Worm (Caenorhabditis elegans) whole organism, L1 larva: ENCODE measurements around the gene tag-120.

ENCODE experiments used
- C04F5.9 ChIP-seq: sonication (generic microtip); optimal IDR thresholded peaks from 2 replicates; lab custom pipeline; 2016; ENCODE audit warnings: missing genetic modification characterization, missing compliant biosample characterization
- C16A3.4 ChIP-seq: fragments of 150-350 bp; optimal IDR thresholded peaks from 2 replicates; lab custom pipeline; 2014; ENCODE audit warnings: missing biosample characterization, missing genetic modification characterization
- F16B12.6 ChIP-seq: fragments of 150-350 bp; optimal IDR thresholded peaks from 2 replicates; lab custom pipeline; 2014; ENCODE audit warnings: missing biosample characterization, missing genetic modification characterization
- alr-1 ChIP-seq: fragments of 200-800 bp; sonication (Bioruptor generic); optimal IDR thresholded peaks from 2 replicates; lab custom pipeline; 2018; ENCODE audit warnings: borderline replicate concordance, mild to moderate bottlenecking, missing genetic modification characterization, missing compliant biosample characterization
- aly-2 ChIP-seq: fragments of 150-350 bp; optimal IDR thresholded peaks from 2 replicates; lab custom pipeline; 2014; ENCODE audit warnings: missing biosample characterization, missing genetic modification characterization
- blmp-1 ChIP-seq: fragments of 150-350 bp; optimal IDR thresholded peaks from 2 replicates; lab custom pipeline; 2014; ENCODE audit warnings: missing biosample characterization, missing genetic modification characterization
- ceh-63 ChIP-seq: fragments of 200-800 bp; sonication (Bioruptor generic); optimal IDR thresholded peaks from 2 replicates; lab custom pipeline; 2018; ENCODE audit warnings: mild to moderate bottlenecking, missing genetic modification characterization, missing compliant biosample characterization
- ceh-8 ChIP-seq: fragments of 200-800 bp; sonication (Bioruptor generic); optimal IDR thresholded peaks from 2 replicates; lab custom pipeline; 2018; ENCODE audit warnings: mild to moderate bottlenecking, missing genetic modification characterization, moderate library complexity, missing compliant biosample characterization
- ceh-82 ChIP-seq, 3 experiments: fragments of 150-350 bp in 1 of 3; sonication (generic microtip) in 2 of 3; optimal IDR thresholded peaks; 2 replicates each; lab custom pipeline; 2014 to 2017; ENCODE audit warnings: missing biosample characterization in 3 of 3, missing genetic modification characterization in 3 of 3
- ceh-90 ChIP-seq: sonication (generic microtip); optimal IDR thresholded peaks from 2 replicates; lab custom pipeline; 2016; ENCODE audit warnings: missing genetic modification characterization, missing compliant biosample characterization
- ces-1 ChIP-seq: fragments of 150-350 bp; optimal IDR thresholded peaks from 2 replicates; lab custom pipeline; 2014; ENCODE audit warnings: missing biosample characterization, missing genetic modification reagents, missing genetic modification characterization
- dpl-1 ChIP-seq, 3 experiments: fragments of 150-350 bp in 2 of 3; sonication (generic microtip) in 1 of 3; optimal IDR thresholded peaks; 2 replicates each; lab custom pipeline; 2014 to 2017; ENCODE audit warnings: missing biosample characterization in 3 of 3, missing genetic modification characterization in 3 of 3, missing genetic modification reagents in 3 of 3
- dsc-1 ChIP-seq: sonication (generic microtip); optimal IDR thresholded peaks from 2 replicates; lab custom pipeline; 2016; ENCODE audit warnings: mild to moderate bottlenecking, missing genetic modification characterization, missing compliant biosample characterization
- efl-1 ChIP-seq, 4 experiments: fragments of 150-350 bp; optimal IDR thresholded peaks in 3 of 4; peaks in 1 of 4; 1 replicate in 1 of 4; 2 replicates in 3 of 4; lab custom pipeline; 2014; ENCODE audit warnings: missing biosample characterization in 2 of 4, missing genetic modification characterization in 2 of 4, missing genetic modification reagents in 2 of 4
- egl-13 ChIP-seq: sonication (generic microtip); optimal IDR thresholded peaks from 2 replicates; lab custom pipeline; 2016; ENCODE audit warnings: missing genotype, missing genetic modification reagents, missing genetic modification characterization, missing compliant biosample characterization
- elt-2 ChIP-seq: sonication (generic microtip); optimal IDR thresholded peaks from 2 replicates; lab custom pipeline; 2016; ENCODE audit warnings: missing genetic modification characterization, mild to moderate bottlenecking, inconsistent platforms, missing compliant biosample characterization, missing genetic modification reagents
- elt-3 ChIP-seq, 6 experiments: fragments of 150-350 bp in 1 of 6; sonication (generic microtip); optimal IDR thresholded peaks; 2 replicates each; lab custom pipeline; 2017 to 2018; ENCODE audit warnings: missing biosample characterization in 6 of 6, missing genetic modification characterization in 6 of 6, inconsistent platforms in 1 of 6
- fos-1 ChIP-seq: fragments of 150-350 bp; optimal IDR thresholded peaks from 2 replicates; lab custom pipeline; 2014; ENCODE audit warnings: missing biosample characterization, missing genetic modification characterization
- grh-1 ChIP-seq: fragments of 200-800 bp; sonication (Bioruptor generic); IDR thresholded peaks from 2 replicates; pipeline ENCODE4 v1.3.6; 2022; ENCODE audit warnings: missing genetic modification reagents, missing genetic modification characterization, missing compliant biosample characterization
- hlh-17 ChIP-seq: fragments of 200-800 bp; sonication (Bioruptor generic); optimal IDR thresholded peaks from 2 replicates; lab custom pipeline; 2018; ENCODE audit warnings: missing genetic modification characterization, mild to moderate bottlenecking, missing compliant biosample characterization, moderate library complexity, borderline replicate concordance
- irx-1 ChIP-seq: sonication (generic microtip); optimal IDR thresholded peaks from 2 replicates; lab custom pipeline; 2016; ENCODE audit warnings: missing genetic modification characterization, missing compliant biosample characterization
- isw-1 ChIP-seq: fragments of 200-800 bp; sonication (Bioruptor generic); IDR thresholded peaks from 2 replicates; pipeline ENCODE4 v1.3.6; 2022; ENCODE audit warnings: missing genetic modification characterization, missing compliant biosample characterization
- jun-1 ChIP-seq: fragments of 150-350 bp; optimal IDR thresholded peaks from 2 replicates; lab custom pipeline; 2014; ENCODE audit warnings: missing biosample characterization, missing genetic modification reagents, missing genetic modification characterization
- lin-14 ChIP-seq: fragments of 200-800 bp; sonication (Bioruptor generic); optimal IDR thresholded peaks from 2 replicates; lab custom pipeline; 2018; ENCODE audit warnings: mild to moderate bottlenecking, missing genetic modification characterization, moderate library complexity, missing compliant biosample characterization
- lin-35 ChIP-seq, 2 experiments: fragments of 150-350 bp; optimal IDR thresholded peaks; 2 replicates each; lab custom pipeline; 2014; ENCODE audit warnings: missing biosample characterization in 2 of 2, missing genetic modification characterization in 2 of 2, missing genetic modification reagents in 2 of 2
- lin-39 ChIP-seq: fragments of 150-350 bp; optimal IDR thresholded peaks from 2 replicates; lab custom pipeline; 2014; ENCODE audit warnings: missing biosample characterization, missing genetic modification reagents, missing genetic modification characterization
- lsy-2 ChIP-seq, 2 experiments: fragments of 150-350 bp; optimal IDR thresholded peaks; 2 replicates each; lab custom pipeline; 2014; ENCODE audit warnings: missing biosample characterization in 2 of 2, missing genetic modification characterization in 2 of 2
- mab-9 ChIP-seq: fragments of 200-800 bp; sonication (Bioruptor generic); IDR thresholded peaks from 2 replicates; pipeline ENCODE4 v1.3.6; 2022; ENCODE audit warnings: missing genetic modification reagents, missing genetic modification characterization, missing compliant biosample characterization
- mef-2 ChIP-seq: fragments of 150-350 bp; optimal IDR thresholded peaks from 2 replicates; lab custom pipeline; 2014; ENCODE audit warnings: missing biosample characterization, missing genetic modification characterization
- mep-1 ChIP-seq: fragments of 150-350 bp; optimal IDR thresholded peaks from 2 replicates; lab custom pipeline; 2014; ENCODE audit warnings: missing biosample characterization, missing genetic modification characterization
- nhr-12 ChIP-seq: sonication (generic microtip); optimal IDR thresholded peaks from 2 replicates; lab custom pipeline; 2017; ENCODE audit warnings: missing biosample characterization, missing genetic modification characterization
- nhr-19 ChIP-seq: fragments of 200-800 bp; sonication (Bioruptor generic); conservative IDR thresholded peaks from 2 replicates; pipeline ENCODE4 v1.3.6; 2022; ENCODE audit warnings: missing genetic modification characterization, missing compliant biosample characterization
- nhr-20 ChIP-seq: sonication (generic microtip); optimal IDR thresholded peaks from 2 replicates; lab custom pipeline; 2016; ENCODE audit warnings: mild to moderate bottlenecking, missing genetic modification characterization, missing compliant biosample characterization
- nhr-47 ChIP-seq: sonication (generic microtip); optimal IDR thresholded peaks from 2 replicates; lab custom pipeline; 2016; ENCODE audit warnings: mild to moderate bottlenecking, missing genetic modification characterization, moderate library complexity, missing compliant biosample characterization
- nhr-71 ChIP-seq: sonication (generic microtip); optimal IDR thresholded peaks from 2 replicates; lab custom pipeline; 2016; ENCODE audit warnings: mild to moderate bottlenecking, missing genetic modification characterization, moderate library complexity, missing compliant biosample characterization
- nhr-76 ChIP-seq: sonication (generic microtip); optimal IDR thresholded peaks from 2 replicates; lab custom pipeline; 2017; ENCODE audit warnings: missing biosample characterization, missing genetic modification characterization
- nhr-77 ChIP-seq: fragments of 150-350 bp; optimal IDR thresholded peaks from 2 replicates; lab custom pipeline; 2014; ENCODE audit warnings: missing biosample characterization, missing genetic modification characterization
- pqm-1 ChIP-seq: sonication (generic microtip); optimal IDR thresholded peaks from 3 replicates; lab custom pipeline; 2017; ENCODE audit warnings: missing biosample characterization, missing genetic modification characterization
- rnt-1 ChIP-seq: sonication (generic microtip); optimal IDR thresholded peaks from 2 replicates; lab custom pipeline; 2016; ENCODE audit warnings: mild to moderate bottlenecking, missing genetic modification characterization, moderate library complexity, missing compliant biosample characterization
- snu-23 ChIP-seq: sonication (generic microtip); optimal IDR thresholded peaks from 2 replicates; lab custom pipeline; 2016; ENCODE audit warnings: missing genetic modification characterization, missing compliant biosample characterization
- sox-4 ChIP-seq: sonication (generic microtip); optimal IDR thresholded peaks from 2 replicates; lab custom pipeline; 2016; ENCODE audit warnings: missing genetic modification characterization, missing compliant biosample characterization
- sptf-1 ChIP-seq: fragments of 150-350 bp; optimal IDR thresholded peaks from 2 replicates; lab custom pipeline; 2014; ENCODE audit warnings: missing biosample characterization, missing genetic modification characterization
- swsn-7 ChIP-seq: sonication (generic microtip); optimal IDR thresholded peaks from 2 replicates; lab custom pipeline; 2016; ENCODE audit warnings: missing genetic modification characterization, missing compliant biosample characterization
- tbx-2 ChIP-seq: sonication (generic microtip); optimal IDR thresholded peaks from 2 replicates; lab custom pipeline; 2016; ENCODE audit warnings: missing genetic modification characterization, missing compliant biosample characterization
- unc-130 ChIP-seq: fragments of 150-350 bp; optimal IDR thresholded peaks from 2 replicates; lab custom pipeline; 2017; ENCODE audit warnings: missing biosample characterization, missing genetic modification characterization, inconsistent platforms
- unc-62 ChIP-seq: fragments of 150-350 bp; optimal IDR thresholded peaks from 2 replicates; lab custom pipeline; 2014; ENCODE audit warnings: missing biosample characterization, missing genetic modification reagents, missing genetic modification characterization
- unc-86 ChIP-seq: sonication (generic microtip); optimal IDR thresholded peaks from 2 replicates; lab custom pipeline; 2016; ENCODE audit warnings: missing genetic modification characterization, missing compliant biosample characterization
- unc-98 ChIP-seq: fragments of 200-800 bp; sonication (Bioruptor generic); IDR thresholded peaks from 2 replicates; pipeline ENCODE4 v1.3.6; 2022; ENCODE audit warnings: missing genetic modification characterization, missing compliant biosample characterization
- vab-15 ChIP-seq: sonication (generic microtip); optimal IDR thresholded peaks from 2 replicates; lab custom pipeline; 2017; ENCODE audit warnings: missing genotype, mild to moderate bottlenecking, missing genetic modification characterization, missing compliant biosample characterization
- xbp-1 ChIP-seq: sonication (generic microtip); optimal IDR thresholded peaks from 2 replicates; lab custom pipeline; 2016; ENCODE audit warnings: missing genetic modification characterization, missing compliant biosample characterization
- zip-4 ChIP-seq: fragments of 200-800 bp; sonication (Bioruptor generic); optimal IDR thresholded peaks from 2 replicates; lab custom pipeline; 2018; ENCODE audit warnings: mild to moderate bottlenecking, missing genetic modification characterization, moderate library complexity, missing compliant biosample characterization
- ztf-4 ChIP-seq: fragments of 150-350 bp; optimal IDR thresholded peaks from 2 replicates; lab custom pipeline; 2014; ENCODE audit warnings: missing biosample characterization, missing genetic modification characterization

Gene tag-120

ce11 chrV:9692109-9692581 is 17.5 kb downstream of the tag-120 start, which contains the start of gene ztf-9:
Gene ztf-9 (minus strand): TSS chrV:9692159.
- peak; percentile 6 for TF ChIP-seq jun-1 (tag; lab: Kevin White, UChicago)
- peak; percentile 40 for TF ChIP-seq C16A3.4 (tag; lab: Kevin White, UChicago)
- TF ChIP-seq lsy-2 (tag; optimal IDR thresholded peaks at IDR 0.05; lab: Kevin White, UChicago), result peak in 1 of 2 experiments; percentile 76
- peak in 2 of 6 experiments; percentile 32 to 35 for TF ChIP-seq elt-3 (tag; optimal IDR thresholded peaks at IDR 0.05; lab: Kevin White, UChicago)
- no peak for TF ChIP-seq aly-2
- no peak for TF ChIP-seq egl-13 (tag; lab: Kevin White, UChicago)
- no peak for TF ChIP-seq grh-1
- TF ChIP-seq dpl-1 (GFP tag; optimal IDR thresholded peaks at IDR 0.05; lab: Kevin White, UChicago), result peak in 2 of 3 experiments; percentile 5 to 33
- peak; percentile 50 for TF ChIP-seq rnt-1 (tag; lab: Kevin White, UChicago)
- TF ChIP-seq mef-2 (tag; lab: Kevin White, UChicago), result no peak
- TF ChIP-seq blmp-1 (tag; lab: Kevin White, UChicago), result peak; percentile 99
- peak; percentile 30 for TF ChIP-seq elt-2 (tag; lab: Kevin White, UChicago)
- no peak for TF ChIP-seq sox-4 (tag; lab: Kevin White, UChicago)
- TF ChIP-seq lin-14 (GFP tag; lab: Kevin White, UChicago), result peak; percentile 87
- peak; percentile 16 to 47 for TF ChIP-seq lin-35 (GFP tag; optimal IDR thresholded peaks at IDR 0.05; lab: Kevin White, UChicago)
- TF ChIP-seq tbx-2 (tag; lab: Kevin White, UChicago), result peak; percentile 43
- peak; percentile 30 for TF ChIP-seq efl-1 (optimal IDR thresholded peaks at IDR 0.05; lab: Kevin White, UChicago)
- TF ChIP-seq efl-1 (GFP tag; optimal IDR thresholded peaks at IDR 0.05 in 1 of 2; lab: Kevin White, UChicago), result peak in 1 of 2 experiments; percentile 83
- peak; percentile 22 for TF ChIP-seq swsn-7 (tag; lab: Kevin White, UChicago)
- TF ChIP-seq ces-1 (GFP tag; lab: Kevin White, UChicago), result no peak
- no peak for TF ChIP-seq pqm-1
- TF ChIP-seq dsc-1, result no peak
- peak; percentile 38 for TF ChIP-seq nhr-47 (tag; lab: Kevin White, UChicago)
- TF ChIP-seq nhr-12, result no peak
- TF ChIP-seq vab-15, result no peak
- TF ChIP-seq lin-39, result no peak
- TF ChIP-seq nhr-71 (tag; lab: Kevin White, UChicago), result peak; percentile 40
- peak; percentile 78 for TF ChIP-seq mep-1 (tag; lab: Kevin White, UChicago)
- TF ChIP-seq xbp-1 (tag; lab: Kevin White, UChicago), result peak; percentile 11
- peak; percentile 39 for TF ChIP-seq nhr-77 (tag; lab: Kevin White, UChicago)
- no peak for TF ChIP-seq zip-4 (GFP tag; lab: Kevin White, UChicago)
- peak; percentile 13 for TF ChIP-seq fos-1
- peak; percentile 17 for TF ChIP-seq nhr-20 (tag; lab: Kevin White, UChicago)
- no peak for TF ChIP-seq hlh-17 (GFP tag; lab: Kevin White, UChicago)
- no peak for TF ChIP-seq nhr-19
- peak; percentile 58 for TF ChIP-seq F16B12.6 (tag; lab: Kevin White, UChicago)
- peak; percentile 16 for TF ChIP-seq irx-1
- peak in 1 of 3 experiments; percentile 49 for TF ChIP-seq ceh-82 (tag; optimal IDR thresholded peaks at IDR 0.05; lab: Kevin White, UChicago)
- peak; percentile 59 for TF ChIP-seq snu-23 (GFP tag; lab: Kevin White, UChicago)
- TF ChIP-seq C04F5.9, result no peak
- TF ChIP-seq unc-130 (tag; lab: Kevin White, UChicago), result no peak

- TF ChIP-seq alr-1 (tag; lab: Kevin White, UChicago) (no peak), unc-62 (GFP tag; lab: Kevin White, UChicago) (no peak), isw-1 (GFP tag; lab: Robert Waterston, UW) (no peak), zip-4 (GFP tag; lab: Kevin White, UChicago) (no peak), lsy-2 (tag; optimal IDR thresholded peaks at IDR 0.05; lab: Kevin White, UChicago) (peak; percentile 73 to 94), mef-2 (tag; lab: Kevin White, UChicago) (no peak), sptf-1 (no peak), unc-86 (tag; lab: Kevin White, UChicago) (no peak), fos-1 (no peak), mab-9 (GFP tag; lab: Robert Waterston, UW) (no peak), aly-2 (no peak), unc-98 (GFP tag; lab: Robert Waterston, UW) (no peak), elt-2 (tag; lab: Kevin White, UChicago) (no peak), ceh-8 (GFP tag; lab: Kevin White, UChicago) (no peak), tbx-2 (tag; lab: Kevin White, UChicago) (no peak), ztf-4 (tag; lab: Kevin White, UChicago) (no peak), nhr-71 (tag; lab: Kevin White, UChicago) (no peak), ceh-63 (GFP tag; lab: Kevin White, UChicago) (no peak), ceh-90 (tag; lab: Kevin White, UChicago) (no peak), nhr-76 (tag; lab: Kevin White, UChicago) (no peak), jun-1 (tag; lab: Kevin White, UChicago) (no peak)
Measured at ce11 chrV:9690728-9691127, 18.9 kb downstream of the tag-120 start.
